Fruit fly (Drosophila melanogaster): ENCODE results near the gene Ccdc39.

- TF ChIP-seq EcR (GFP tag; optimal IDR thresholded peaks at IDR 0.05) (no peak), CG8478 (optimal IDR thresholded peaks at IDR 0.05) (no peak), usp (GFP tag; optimal IDR thresholded peaks at IDR 0.05) (no peak), psq (optimal IDR thresholded peaks at IDR 0.05) (no peak), pan (optimal IDR thresholded peaks at IDR 0.05) (no peak)
These were observed 28.7 kb upstream of the Ccdc39 start for dm6 chr3R:4813172-4813716.
